Fruit fly (Drosophila melanogaster) whole organism, embryonic: ENCODE results near the gene ssp7.
A peak's percentile ranks its signal among the peaks of the same experiment; 100 is the strongest.

ENCODE experiments used
- Atf3 ChIP-seq: fragments of 200-800 bp; sonication (Bioruptor generic); optimal IDR thresholded peaks from 3 replicates; lab custom pipeline; 2016; ENCODE audit warnings: missing biosample characterization, missing genetic modification characterization
- CG11085 ChIP-seq: fragments of 200-800 bp; sonication (Bioruptor generic); IDR thresholded peaks from 2 replicates; pipeline ENCODE4 v1.3.6; 2022; ENCODE audit warnings: missing biosample characterization, missing genetic modification characterization
- CG11696 ChIP-seq: fragments of 200-800 bp; sonication (Bioruptor generic); IDR thresholded peaks from 2 replicates; pipeline ENCODE4 v1.3.6; 2022; ENCODE audit warnings: missing biosample characterization, missing genetic modification characterization
- CG8765 ChIP-seq: fragments of 200-800 bp; sonication (Bioruptor generic); IDR thresholded peaks from 2 replicates; pipeline ENCODE4 v1.3.6; 2022; ENCODE audit warnings: missing biosample characterization, missing genetic modification characterization
- GATAe ChIP-seq: fragments of 200-800 bp; sonication (Bioruptor generic); conservative IDR thresholded peaks from 2 replicates; pipeline ENCODE4 v1.3.6; 2022; ENCODE audit warnings: missing biosample characterization, missing genetic modification characterization
- Mad ChIP-seq: fragments of 200-800 bp; sonication (Bioruptor generic); optimal IDR thresholded peaks from 2 replicates; lab custom pipeline; 2016; ENCODE audit warnings: missing biosample characterization, missing genetic modification characterization
- Ptx1 ChIP-seq: fragments of 200-800 bp; sonication (Bioruptor generic); IDR thresholded peaks from 2 replicates; pipeline ENCODE4 v1.3.6; 2022; ENCODE audit warnings: missing biosample characterization, missing genetic modification characterization
- Rx ChIP-seq: fragments of 200-800 bp; sonication (Bioruptor generic); IDR thresholded peaks from 2 replicates; pipeline ENCODE4 v1.3.6; 2022; ENCODE audit warnings: missing biosample characterization, missing genetic modification characterization
- hbn ChIP-seq: fragments of 200-800 bp; sonication (Bioruptor generic); IDR thresholded peaks from 2 replicates; pipeline ENCODE4 v1.3.6; 2022; ENCODE audit warnings: missing biosample characterization, missing genetic modification characterization; ENCODE audit not compliant: partially characterized antibody
- jumu ChIP-seq: fragments of 200-800 bp; sonication (Bioruptor generic); optimal IDR thresholded peaks from 3 replicates; lab custom pipeline; 2016; ENCODE audit warnings: missing biosample characterization, missing genetic modification characterization
- sima ChIP-seq: fragments of 200-800 bp; sonication (Bioruptor generic); optimal IDR thresholded peaks from 2 replicates; lab custom pipeline; 2016; ENCODE audit warnings: missing biosample characterization, missing genetic modification characterization
- sisA ChIP-seq: fragments of 200-800 bp; sonication (Bioruptor generic); IDR thresholded peaks from 2 replicates; pipeline ENCODE4 v1.3.6; 2022; ENCODE audit warnings: missing biosample characterization, missing genetic modification characterization

dm6 chrX:11135840-11136586 lies 4.0 kb downstream of the ssp7 start:
- TF ChIP-seq Rx (GFP tag; lab: Robert Waterston, UW) (no peak), jumu (GFP tag; lab: Kevin White, UChicago) (peak; percentile 23), CG8765 (GFP tag; lab: Robert Waterston, UW) (no peak), Atf3 (GFP tag; lab: Kevin White, UChicago) (no peak), GATAe (GFP tag; lab: Robert Waterston, UW) (no peak), sisA (GFP tag; lab: Robert Waterston, UW) (no peak), sima (GFP tag; lab: Kevin White, UChicago) (no peak), Ptx1 (GFP tag; lab: Robert Waterston, UW) (no peak), hbn (GFP tag; lab: Robert Waterston, UW) (no peak), CG11696 (GFP tag; lab: Robert Waterston, UW) (no peak), CG11085 (GFP tag; lab: Robert Waterston, UW) (no peak), Mad (no peak)
